Comparison of ENCODE assay signal across 4 fruit fly cellular contexts in genomic region chr3R:9039448-9039847, dm6.
A peak's percentile ranks its signal among the peaks of the same experiment; 100 is the strongest.
TF ChIP-seq lines count a peak whose summit lies in the region.

TSS of gene neur (minus strand) at chr3R:9039471.

- TF ChIP-seq CTCF in whole organism, embryonic (GFP tag; optimal IDR thresholded peaks at IDR 0.05; lab: Kevin White, UChicago), result peak; percentile 7

TF ChIP-seq in whole organism, adult, 20 proteins besides CTCF, POLR2A, EP300 and RAD21:
- TF ChIP-seq cnc (optimal IDR thresholded peaks at IDR 0.05; lab: Kevin White, UChicago) (no peak), pad (GFP tag; optimal IDR thresholded peaks at IDR 0.05; lab: Kevin White, UChicago) (peak; percentile 50), CG7045 (GFP tag; optimal IDR thresholded peaks at IDR 0.05; lab: Kevin White, UChicago) (peak; percentile 39), CG14711 (tag; optimal IDR thresholded peaks at IDR 0.05; lab: Kevin White, UChicago) (peak; percentile 7), CG7101 (tag; optimal IDR thresholded peaks at IDR 0.05; lab: Kevin White, UChicago) (peak; percentile 3), Clk (GFP tag; optimal IDR thresholded peaks at IDR 0.05; lab: Kevin White, UChicago) (no peak), Crg-1 (GFP tag; optimal IDR thresholded peaks at IDR 0.05; lab: Kevin White, UChicago) (peak; percentile 8), Hr96 (GFP tag; optimal IDR thresholded peaks at IDR 0.05; lab: Kevin White, UChicago) (no peak), bab1 (GFP tag; optimal IDR thresholded peaks at IDR 0.05; lab: Kevin White, UChicago) (peak; percentile 69), CG33017 (tag; optimal IDR thresholded peaks at IDR 0.05; lab: Kevin White, UChicago) (no peak), CG5204 (GFP tag; optimal IDR thresholded peaks at IDR 0.05; lab: Kevin White, UChicago) (no peak), Mnt (GFP tag; optimal IDR thresholded peaks at IDR 0.05; lab: Kevin White, UChicago) (peak; percentile 42), ovo (GFP tag; optimal IDR thresholded peaks at IDR 0.05; lab: Kevin White, UChicago) (peak; percentile 22), tj (GFP tag; optimal IDR thresholded peaks at IDR 0.05; lab: Kevin White, UChicago) (peak; percentile 34), CG11617 (GFP tag; optimal IDR thresholded peaks at IDR 0.05; lab: Kevin White, UChicago) (peak; percentile 14), cic (GFP tag; optimal IDR thresholded peaks at IDR 0.05; lab: Kevin White, UChicago) (peak; percentile 46), CG1620 (GFP tag; optimal IDR thresholded peaks at IDR 0.05; lab: Kevin White, UChicago) (peak; percentile 51)

TF ChIP-seq in whole organism, embryonic, 481 proteins besides CTCF, POLR2A, EP300 and RAD21 (continues in another document):
- TF ChIP-seq gsb-n (tag; optimal IDR thresholded peaks at IDR 0.05; lab: Kevin White, UChicago), result peak; percentile 31
- TF ChIP-seq Max (GFP tag; optimal IDR thresholded peaks at IDR 0.05; lab: Kevin White, UChicago), result peak; percentile 58
- no peak for TF ChIP-seq lov (optimal IDR thresholded peaks at IDR 0.05; lab: Kevin White, UChicago)
- TF ChIP-seq lov (GFP tag; IDR thresholded peaks at IDR 0.05; lab: Robert Waterston, UW), result no peak
- TF ChIP-seq unc-4 (GFP tag; IDR thresholded peaks at IDR 0.05; lab: Robert Waterston, UW; ENCODE audit: partially characterized antibody), result peak; percentile 72
- TF ChIP-seq stwl (tag; optimal IDR thresholded peaks at IDR 0.05; lab: Kevin White, UChicago), result peak; percentile 94
- peak; percentile 25 for TF ChIP-seq CG18619 (GFP tag; optimal IDR thresholded peaks at IDR 0.05; lab: Kevin White, UChicago)
- 0 out of 4 replicates have a peak, but pooled peaks have one; percentile 66 for TF ChIP-seq chinmo (GFP tag; IDR thresholded peaks at IDR 0.05; lab: Robert Waterston, UW; ENCODE audit: partially characterized antibody)
- TF ChIP-seq knrl (GFP tag; IDR thresholded peaks at IDR 0.05; lab: Robert Waterston, UW; ENCODE audit: partially characterized antibody), result peak; percentile 82
- peak; percentile 54; the same call in 1 of the 3 replicates for TF ChIP-seq CG34422 (GFP tag; IDR thresholded peaks at IDR 0.05; lab: Robert Waterston, UW)
- peak; percentile 26 for TF ChIP-seq NC2β (GFP tag; optimal IDR thresholded peaks at IDR 0.05; lab: Kevin White, UChicago)
- TF ChIP-seq Ssrp (tag; optimal IDR thresholded peaks at IDR 0.05; lab: Kevin White, UChicago), result peak; percentile 2
- TF ChIP-seq Jarid2 (GFP tag; optimal IDR thresholded peaks at IDR 0.05; lab: Kevin White, UChicago), result no peak
- TF ChIP-seq eve (GFP tag; optimal IDR thresholded peaks at IDR 0.05; lab: Kevin White, UChicago), result no peak
- peak; percentile 74 for TF ChIP-seq Sry-δ (GFP tag; optimal IDR thresholded peaks at IDR 0.05; lab: Kevin White, UChicago)
- TF ChIP-seq hbn (GFP tag; IDR thresholded peaks at IDR 0.05; lab: Robert Waterston, UW; ENCODE audit: partially characterized antibody), result 0 out of 2 replicates have a peak, but pooled peaks have one; percentile 18
- TF ChIP-seq ems (GFP tag; optimal IDR thresholded peaks at IDR 0.05; lab: Kevin White, UChicago), result no peak
- peak; percentile 29 for TF ChIP-seq CG1603 (tag; optimal IDR thresholded peaks at IDR 0.05; lab: Kevin White, UChicago)
- TF ChIP-seq Mes4 (GFP tag; optimal IDR thresholded peaks at IDR 0.05; lab: Kevin White, UChicago), result peak; percentile 26
- TF ChIP-seq CG9932 (GFP tag; IDR thresholded peaks at IDR 0.05; lab: Robert Waterston, UW), result peak; percentile 45; the same call in 1 of the 2 replicates
- TF ChIP-seq CG13424 (tag; optimal IDR thresholded peaks at IDR 0.05; lab: Kevin White, UChicago), result peak; percentile 23
- TF ChIP-seq CG16813 (GFP tag; IDR thresholded peaks at IDR 0.05; lab: Robert Waterston, UW; ENCODE audit: partially characterized antibody), result peak; percentile 71
- TF ChIP-seq Dek (tag; optimal IDR thresholded peaks at IDR 0.05; lab: Kevin White, UChicago), result no peak

TF ChIP-seq in whole organism, prepupa, 60 proteins besides CTCF, POLR2A, EP300 and RAD21 (continues in another document):
- TF ChIP-seq Eip78C (GFP tag; lab: Kevin White, UChicago) (peak; percentile 80), CG3032 (tag; optimal IDR thresholded peaks at IDR 0.05; lab: Kevin White, UChicago) (peak; percentile 14), cyc (GFP tag; optimal IDR thresholded peaks at IDR 0.05; lab: Kevin White, UChicago) (peak; percentile 26), Hr38 (GFP tag; optimal IDR thresholded peaks at IDR 0.05; lab: Kevin White, UChicago) (no peak), achi (GFP tag; optimal IDR thresholded peaks at IDR 0.05; lab: Kevin White, UChicago) (peak; percentile 82), dsx (GFP tag; optimal IDR thresholded peaks at IDR 0.05; lab: Kevin White, UChicago; ENCODE audit: poor library complexity, severe bottlenecking) (no peak), CG1621 (tag; optimal IDR thresholded peaks at IDR 0.05; lab: Kevin White, UChicago) (no peak), CG34406 (GFP tag; optimal IDR thresholded peaks at IDR 0.05; lab: Kevin White, UChicago) (no peak), fd59A (GFP tag; optimal IDR thresholded peaks at IDR 0.05; lab: Kevin White, UChicago) (no peak), CG8119 (GFP tag; IDR thresholded peaks at IDR 0.05; lab: Robert Waterston, UW) (no peak), Gug (GFP tag; IDR thresholded peaks at IDR 0.05; lab: Robert Waterston, UW) (no peak), CG31627 (GFP tag; optimal IDR thresholded peaks at IDR 0.05; lab: Kevin White, UChicago) (peak; percentile 25), CG3919 (GFP tag; optimal IDR thresholded peaks at IDR 0.05; lab: Kevin White, UChicago) (no peak), CG10669 (GFP tag; optimal IDR thresholded peaks at IDR 0.05; lab: Kevin White, UChicago) (no peak), CG10631 (GFP tag; optimal IDR thresholded peaks at IDR 0.05; lab: Kevin White, UChicago) (no peak), lz (GFP tag; optimal IDR thresholded peaks at IDR 0.05; lab: Kevin White, UChicago) (peak; percentile 41), CG6792 (GFP tag; optimal IDR thresholded peaks at IDR 0.05; lab: Kevin White, UChicago) (peak; percentile 6), svp (GFP tag; lab: Kevin White, UChicago) (peak; percentile 85), Smox (GFP tag; optimal IDR thresholded peaks at IDR 0.05; lab: Kevin White, UChicago) (no peak), vri (GFP tag; optimal IDR thresholded peaks at IDR 0.05; lab: Kevin White, UChicago) (peak; percentile 28), Eip75B (GFP tag; optimal IDR thresholded peaks at IDR 0.05; lab: Kevin White, UChicago) (peak; percentile 16), CG8632 (GFP tag; optimal IDR thresholded peaks at IDR 0.05; lab: Kevin White, UChicago) (no peak), Hr39 (GFP tag; optimal IDR thresholded peaks at IDR 0.05; lab: Kevin White, UChicago) (peak; percentile 25), fkh (GFP tag; optimal IDR thresholded peaks at IDR 0.05; lab: Kevin White, UChicago) (peak; percentile 64), pdm3 (GFP tag; optimal IDR thresholded peaks at IDR 0.05; lab: Kevin White, UChicago) (no peak), Ets21C (GFP tag; optimal IDR thresholded peaks at IDR 0.05; lab: Kevin White, UChicago) (no peak), Sox14 (GFP tag; optimal IDR thresholded peaks at IDR 0.05; lab: Kevin White, UChicago) (peak; percentile 18), topi (GFP tag; optimal IDR thresholded peaks at IDR 0.05; lab: Kevin White, UChicago) (peak; percentile 39)

TF ChIP-seq in whole organism, wandering third instar larva, 38 proteins besides CTCF, POLR2A, EP300 and RAD21 (continues in another document):
- TF ChIP-seq N (GFP tag; optimal IDR thresholded peaks at IDR 0.05; lab: Kevin White, UChicago), result no peak
- TF ChIP-seq woc (GFP tag; optimal IDR thresholded peaks at IDR 0.05; lab: Kevin White, UChicago), result peak; percentile 44
- TF ChIP-seq dl (GFP tag; optimal IDR thresholded peaks at IDR 0.05; lab: Kevin White, UChicago; ENCODE audit: insufficient read depth in 1 of 2, partially characterized antibody in 2 of 2), result no peak
- peak; percentile 10 for TF ChIP-seq CG9705 (GFP tag; optimal IDR thresholded peaks at IDR 0.05; lab: Kevin White, UChicago)
- TF ChIP-seq Dif (GFP tag; optimal IDR thresholded peaks at IDR 0.05; lab: Kevin White, UChicago; ENCODE audit: partially characterized antibody), result no peak
- TF ChIP-seq GATAd (GFP tag; optimal IDR thresholded peaks at IDR 0.05; lab: Kevin White, UChicago), result no peak
- TF ChIP-seq tai (GFP tag; optimal IDR thresholded peaks at IDR 0.05; lab: Kevin White, UChicago), result no peak
- TF ChIP-seq Dfd (GFP tag; optimal IDR thresholded peaks at IDR 0.05; lab: Kevin White, UChicago), result no peak
- no peak for TF ChIP-seq sv (GFP tag; optimal IDR thresholded peaks at IDR 0.05; lab: Kevin White, UChicago)
- TF ChIP-seq dsf (GFP tag; optimal IDR thresholded peaks at IDR 0.05; lab: Kevin White, UChicago; ENCODE audit: borderline replicate concordance), result no peak
- no peak for TF ChIP-seq Abd-B (GFP tag; optimal IDR thresholded peaks at IDR 0.05; lab: Kevin White, UChicago)
- TF ChIP-seq ey (GFP tag; optimal IDR thresholded peaks at IDR 0.05; lab: Kevin White, UChicago), result no peak
- no peak for TF ChIP-seq Jra (GFP tag; optimal IDR thresholded peaks at IDR 0.05; lab: Kevin White, UChicago)
- peak; percentile 25 for TF ChIP-seq Sp1 (GFP tag; optimal IDR thresholded peaks at IDR 0.05; lab: Kevin White, UChicago)
- no peak for TF ChIP-seq foxo (GFP tag; optimal IDR thresholded peaks at IDR 0.05; lab: Kevin White, UChicago)
- TF ChIP-seq Vsx2 (GFP tag; optimal IDR thresholded peaks at IDR 0.05; lab: Kevin White, UChicago; ENCODE audit: partially characterized antibody), result no peak
- TF ChIP-seq Mio (GFP tag; optimal IDR thresholded peaks at IDR 0.05; lab: Kevin White, UChicago), result no peak
- no peak for TF ChIP-seq pan (optimal IDR thresholded peaks at IDR 0.05; lab: Kevin White, UChicago)
- peak; percentile 9 for TF ChIP-seq psq (GFP tag; optimal IDR thresholded peaks at IDR 0.05; lab: Kevin White, UChicago)
- TF ChIP-seq Myc (optimal IDR thresholded peaks at IDR 0.05; lab: Kevin White, UChicago), result no peak
- TF ChIP-seq rgr (GFP tag; optimal IDR thresholded peaks at IDR 0.05; lab: Kevin White, UChicago), result peak; percentile 34
- no peak for TF ChIP-seq jim (GFP tag; optimal IDR thresholded peaks at IDR 0.05; lab: Kevin White, UChicago)
- peak; percentile 36 for TF ChIP-seq HLH106 (tag; optimal IDR thresholded peaks at IDR 0.05; lab: Kevin White, UChicago)
- TF ChIP-seq Hr83 (GFP tag; optimal IDR thresholded peaks at IDR 0.05; lab: Kevin White, UChicago; ENCODE audit: poor library complexity, severe bottlenecking), result no peak
- no peak for TF ChIP-seq Hr78 (GFP tag; optimal IDR thresholded peaks at IDR 0.05; lab: Kevin White, UChicago)
- no peak for TF ChIP-seq CG32264 (GFP tag; optimal IDR thresholded peaks at IDR 0.05; lab: Kevin White, UChicago)
- no peak for TF ChIP-seq brk (GFP tag; optimal IDR thresholded peaks at IDR 0.05; lab: Kevin White, UChicago)
- TF ChIP-seq lola (GFP tag; optimal IDR thresholded peaks at IDR 0.05; lab: Kevin White, UChicago), result no peak
- no peak for TF ChIP-seq fru (GFP tag; optimal IDR thresholded peaks at IDR 0.05; lab: Kevin White, UChicago)
- TF ChIP-seq dmrt93B (GFP tag; optimal IDR thresholded peaks at IDR 0.05; lab: Kevin White, UChicago), result no peak
- TF ChIP-seq CrebA (GFP tag; optimal IDR thresholded peaks at IDR 0.05; lab: Kevin White, UChicago; ENCODE audit: borderline replicate concordance), result no peak
